1 fruit fly cellular context compared by ENCODE assay signal in genomic region chr3L:11251721-11252423, dm6.
A peak's percentile ranks its signal among the peaks of the same experiment; 100 is the strongest.
TF ChIP-seq lines count a peak whose summit lies in the region.

scyl (plus strand) TSS chr3L:11252307.

TF ChIP-seq in whole organism, embryonic, 481 proteins besides CTCF, POLR2A, EP300 and RAD21 (continued from another document and continues in another):
- TF ChIP-seq dati (GFP tag; IDR thresholded peaks at IDR 0.05; lab: Robert Waterston, UW): peak; percentile 14; the same call in 1 of the 2 replicates
- peak; percentile 65 for TF ChIP-seq CG17359 (tag; optimal IDR thresholded peaks at IDR 0.05; lab: Kevin White, UChicago)
- peak; percentile 8 for TF ChIP-seq CG12942 (GFP tag; optimal IDR thresholded peaks at IDR 0.05; lab: Kevin White, UChicago)
- peak; percentile 84 for TF ChIP-seq bowl (GFP tag; IDR thresholded peaks at IDR 0.05; lab: Robert Waterston, UW)
- TF ChIP-seq Ada2b (GFP tag; IDR thresholded peaks at IDR 0.05; lab: Robert Waterston, UW): 0 out of 2 replicates have a peak, but pooled peaks have one; percentile 27
- peak; percentile 43 for TF ChIP-seq CG8944 (GFP tag; optimal IDR thresholded peaks at IDR 0.05; lab: Kevin White, UChicago)
- TF ChIP-seq row (GFP tag; IDR thresholded peaks at IDR 0.05; lab: Robert Waterston, UW): peak; percentile 43; the same call in 1 of the 3 replicates
- TF ChIP-seq CG6689 (GFP tag; IDR thresholded peaks at IDR 0.05; lab: Robert Waterston, UW): peak; percentile 62
- TF ChIP-seq zf30C (GFP tag; optimal IDR thresholded peaks at IDR 0.05; lab: Kevin White, UChicago): peak; percentile 48
- peak; percentile 49 for TF ChIP-seq ERR (GFP tag; optimal IDR thresholded peaks at IDR 0.05; lab: Kevin White, UChicago)
- peak; percentile 75 for TF ChIP-seq HLHmδ (GFP tag; optimal IDR thresholded peaks at IDR 0.05; lab: Kevin White, UChicago)
- TF ChIP-seq CG16779 (GFP tag; IDR thresholded peaks at IDR 0.05; lab: Robert Waterston, UW): peak; percentile 75
- TF ChIP-seq CG9215 (GFP tag; IDR thresholded peaks at IDR 0.05; lab: Robert Waterston, UW): no peak
- peak; percentile 51 for TF ChIP-seq HmgD (GFP tag; optimal IDR thresholded peaks at IDR 0.05; lab: Kevin White, UChicago)
- TF ChIP-seq E2f1 (GFP tag; IDR thresholded peaks at IDR 0.05; lab: Robert Waterston, UW): peak; percentile 33; the same call in 1 of the 2 replicates
- TF ChIP-seq B-H2 (GFP tag; optimal IDR thresholded peaks at IDR 0.05; lab: Kevin White, UChicago): peak; percentile 72
- no peak for TF ChIP-seq CG13775 (GFP tag; optimal IDR thresholded peaks at IDR 0.05; lab: Kevin White, UChicago)
- peak; percentile 9 for TF ChIP-seq pb (GFP tag; optimal IDR thresholded peaks at IDR 0.05; lab: Kevin White, UChicago)
- peak; percentile 36 to 37 for TF ChIP-seq Pdp1 (GFP tag; optimal IDR thresholded peaks at IDR 0.05; lab: Kevin White, UChicago)
- TF ChIP-seq CG3847 (GFP tag; IDR thresholded peaks at IDR 0.05; lab: Robert Waterston, UW): no peak; the same call in 1 of the 2 replicates
- TF ChIP-seq Neu2 (GFP tag; optimal IDR thresholded peaks at IDR 0.05; lab: Kevin White, UChicago; ENCODE audit: borderline replicate concordance): peak; percentile 18
- no peak for TF ChIP-seq luna (GFP tag; optimal IDR thresholded peaks at IDR 0.05; lab: Kevin White, UChicago)
- peak; percentile 11 for TF ChIP-seq CG7786 (GFP tag; optimal IDR thresholded peaks at IDR 0.05; lab: Kevin White, UChicago)
- no peak for TF ChIP-seq CG9437 (GFP tag; optimal IDR thresholded peaks at IDR 0.05; lab: Kevin White, UChicago)
- TF ChIP-seq mirr (GFP tag; optimal IDR thresholded peaks at IDR 0.05; lab: Kevin White, UChicago): peak; percentile 57
- no peak for TF ChIP-seq CkIIα-i1 (GFP tag; IDR thresholded peaks at IDR 0.05; lab: Robert Waterston, UW)
- peak; percentile 56; the same call in 1 of the 2 replicates for TF ChIP-seq CG1024 (GFP tag; IDR thresholded peaks at IDR 0.05; lab: Robert Waterston, UW)
- TF ChIP-seq Optix (GFP tag; IDR thresholded peaks at IDR 0.05; lab: Robert Waterston, UW): peak; percentile 49; the same call in 2 of the 3 replicates
- TF ChIP-seq CG6654 (GFP tag; optimal IDR thresholded peaks at IDR 0.05; lab: Kevin White, UChicago): no peak
- TF ChIP-seq CG32532 (GFP tag; IDR thresholded peaks at IDR 0.05; lab: Robert Waterston, UW): peak; percentile 84
- peak; percentile 58 for TF ChIP-seq CG7987 (GFP tag; optimal IDR thresholded peaks at IDR 0.05; lab: Kevin White, UChicago)
- TF ChIP-seq az2 (GFP tag; optimal IDR thresholded peaks at IDR 0.05; lab: Kevin White, UChicago): no peak
- peak; percentile 72 for TF ChIP-seq ato (GFP tag; IDR thresholded peaks at IDR 0.05; lab: Robert Waterston, UW; ENCODE audit: partially characterized antibody)
- no peak for TF ChIP-seq CG7372 (GFP tag; IDR thresholded peaks at IDR 0.05; lab: Robert Waterston, UW)
- TF ChIP-seq croc (GFP tag; conservative IDR thresholded peaks at IDR 0.05; lab: Robert Waterston, UW): no peak
- TF ChIP-seq chif (GFP tag; optimal IDR thresholded peaks at IDR 0.05; lab: Kevin White, UChicago): peak; percentile 18 to 52
- TF ChIP-seq CG17829 (tag; optimal IDR thresholded peaks at IDR 0.05; lab: Kevin White, UChicago): peak; percentile 73
- peak; percentile 75 for TF ChIP-seq sob (GFP tag; IDR thresholded peaks at IDR 0.05; lab: Robert Waterston, UW)
- TF ChIP-seq hbn (GFP tag; IDR thresholded peaks at IDR 0.05; lab: Robert Waterston, UW; ENCODE audit: partially characterized antibody): peak; percentile 63
- peak; percentile 56 for TF ChIP-seq CG18619 (GFP tag; optimal IDR thresholded peaks at IDR 0.05; lab: Kevin White, UChicago)
- no peak for TF ChIP-seq CG6254 (GFP tag; optimal IDR thresholded peaks at IDR 0.05; lab: Kevin White, UChicago)
- TF ChIP-seq Trl (optimal IDR thresholded peaks at IDR 0.05; lab: Kevin White, UChicago): peak; percentile 97 to 99
- peak; percentile 91 for TF ChIP-seq Trl (GFP tag; optimal IDR thresholded peaks at IDR 0.05; lab: Kevin White, UChicago)
- TF ChIP-seq zfh1 (GFP tag; IDR thresholded peaks at IDR 0.05; lab: Robert Waterston, UW): peak; percentile 78
- TF ChIP-seq NK7.1 (GFP tag; optimal IDR thresholded peaks at IDR 0.05; lab: Kevin White, UChicago): peak; percentile 50
- TF ChIP-seq CG17912 (GFP tag; optimal IDR thresholded peaks at IDR 0.05; lab: Kevin White, UChicago): peak; percentile 77
- peak; percentile 47 for TF ChIP-seq Dek (tag; optimal IDR thresholded peaks at IDR 0.05; lab: Kevin White, UChicago)
- TF ChIP-seq Opbp (GFP tag; IDR thresholded peaks at IDR 0.05; lab: Robert Waterston, UW; ENCODE audit: partially characterized antibody): peak; percentile 81
- no peak for TF ChIP-seq dan (GFP tag; IDR thresholded peaks at IDR 0.05; lab: Robert Waterston, UW)
- TF ChIP-seq da (GFP tag; optimal IDR thresholded peaks at IDR 0.05; lab: Kevin White, UChicago): no peak
- peak; percentile 14 for TF ChIP-seq CG4328 (GFP tag; optimal IDR thresholded peaks at IDR 0.05; lab: Kevin White, UChicago)
- peak; percentile 91 for TF ChIP-seq Tbp (GFP tag; optimal IDR thresholded peaks at IDR 0.05; lab: Kevin White, UChicago)
- no peak for TF ChIP-seq gfzf (GFP tag; optimal IDR thresholded peaks at IDR 0.05; lab: Kevin White, UChicago)
- no peak for TF ChIP-seq Dfd (GFP tag; optimal IDR thresholded peaks at IDR 0.05; lab: Kevin White, UChicago)
- TF ChIP-seq tx (GFP tag; optimal IDR thresholded peaks at IDR 0.05; lab: Kevin White, UChicago): no peak
- TF ChIP-seq ttk (GFP tag; IDR thresholded peaks at IDR 0.05; lab: Robert Waterston, UW): no peak
- TF ChIP-seq NC2α (GFP tag; optimal IDR thresholded peaks at IDR 0.05; lab: Kevin White, UChicago): peak; percentile 90
- peak; percentile 72 for TF ChIP-seq CG3407 (GFP tag; optimal IDR thresholded peaks at IDR 0.05; lab: Kevin White, UChicago)
- peak; percentile 59 for TF ChIP-seq CG13624 (GFP tag; optimal IDR thresholded peaks at IDR 0.05; lab: Kevin White, UChicago)
- peak; percentile 95 for TF ChIP-seq CG3163 (GFP tag; optimal IDR thresholded peaks at IDR 0.05; lab: Kevin White, UChicago)
- TF ChIP-seq Sox100B (GFP tag; optimal IDR thresholded peaks at IDR 0.05; lab: Kevin White, UChicago): no peak
- peak; percentile 51 for TF ChIP-seq CG10366 (GFP tag; IDR thresholded peaks at IDR 0.05; lab: Robert Waterston, UW)
- TF ChIP-seq CG9817 (tag; optimal IDR thresholded peaks at IDR 0.05; lab: Kevin White, UChicago): no peak
- no peak for TF ChIP-seq CG2129 (GFP tag; IDR thresholded peaks at IDR 0.05; lab: Robert Waterston, UW; ENCODE audit: partially characterized antibody)
- TF ChIP-seq CG17361 (GFP tag; IDR thresholded peaks at IDR 0.05; lab: Robert Waterston, UW): no peak
- TF ChIP-seq CG32767 (GFP tag; IDR thresholded peaks at IDR 0.05; lab: Robert Waterston, UW): peak; percentile 46; the same call in 1 of the 2 replicates
- peak; percentile 68 for TF ChIP-seq kah (GFP tag; optimal IDR thresholded peaks at IDR 0.05; lab: Kevin White, UChicago)
- no peak for TF ChIP-seq CG13424 (tag; optimal IDR thresholded peaks at IDR 0.05; lab: Kevin White, UChicago)
- peak; percentile 3 for TF ChIP-seq ab (GFP tag; optimal IDR thresholded peaks at IDR 0.05; lab: Kevin White, UChicago)
- TF ChIP-seq lmd (GFP tag; IDR thresholded peaks at IDR 0.05; lab: Robert Waterston, UW): peak; percentile 11; the same call in 1 of the 2 replicates
- TF ChIP-seq CG5245 (GFP tag; optimal IDR thresholded peaks at IDR 0.05; lab: Kevin White, UChicago): peak; percentile 39
- 0 out of 3 replicates have a peak, but pooled peaks have one; percentile 27 for TF ChIP-seq ase (GFP tag; IDR thresholded peaks at IDR 0.05; lab: Robert Waterston, UW)
- TF ChIP-seq CG10565 (GFP tag; optimal IDR thresholded peaks at IDR 0.05; lab: Kevin White, UChicago): no peak
- peak; percentile 64 for TF ChIP-seq sug (tag; optimal IDR thresholded peaks at IDR 0.05; lab: Kevin White, UChicago)
- peak; percentile 10 for TF ChIP-seq bab2 (GFP tag; optimal IDR thresholded peaks at IDR 0.05; lab: Kevin White, UChicago)
- TF ChIP-seq CG10274 (GFP tag; optimal IDR thresholded peaks at IDR 0.05; lab: Kevin White, UChicago): peak; percentile 1
- TF ChIP-seq ewg (GFP tag; optimal IDR thresholded peaks at IDR 0.05; lab: Kevin White, UChicago): peak; percentile 94
- TF ChIP-seq CG12659 (GFP tag; optimal IDR thresholded peaks at IDR 0.05; lab: Kevin White, UChicago): peak; percentile 49
- peak; percentile 1 for TF ChIP-seq ind (GFP tag; optimal IDR thresholded peaks at IDR 0.05; lab: Kevin White, UChicago)
- TF ChIP-seq dmrt99B (tag; optimal IDR thresholded peaks at IDR 0.05; lab: Kevin White, UChicago): peak; percentile 41
- no peak for TF ChIP-seq CG18011 (GFP tag; optimal IDR thresholded peaks at IDR 0.05; lab: Kevin White, UChicago)
- peak; percentile 59 for TF ChIP-seq CG2875 (GFP tag; optimal IDR thresholded peaks at IDR 0.05; lab: Kevin White, UChicago)
- no peak for TF ChIP-seq CG4617 (GFP tag; optimal IDR thresholded peaks at IDR 0.05; lab: Kevin White, UChicago; ENCODE audit: borderline replicate concordance)
- peak; percentile 60; the same call in 1 of the 2 replicates for TF ChIP-seq ara (GFP tag; IDR thresholded peaks at IDR 0.05; lab: Robert Waterston, UW)
- TF ChIP-seq vvl (GFP tag; IDR thresholded peaks at IDR 0.05; lab: Robert Waterston, UW): peak; percentile 89
- peak; percentile 15 for TF ChIP-seq Max (GFP tag; optimal IDR thresholded peaks at IDR 0.05; lab: Kevin White, UChicago)
- no peak for TF ChIP-seq CG30020 (tag; optimal IDR thresholded peaks at IDR 0.05; lab: Kevin White, UChicago)
- TF ChIP-seq CG4820 (GFP tag; optimal IDR thresholded peaks at IDR 0.05; lab: Kevin White, UChicago): no peak
- peak; percentile 55 for TF ChIP-seq CG8089 (GFP tag; optimal IDR thresholded peaks at IDR 0.05; lab: Kevin White, UChicago)
- TF ChIP-seq en (GFP tag; optimal IDR thresholded peaks at IDR 0.05; lab: Kevin White, UChicago): no peak
- TF ChIP-seq Mrtf (GFP tag; IDR thresholded peaks at IDR 0.05; lab: Robert Waterston, UW): no peak
- peak; percentile 66 for TF ChIP-seq CG33557 (GFP tag; optimal IDR thresholded peaks at IDR 0.05; lab: Kevin White, UChicago)
- TF ChIP-seq sr (GFP tag; IDR thresholded peaks at IDR 0.05; lab: Robert Waterston, UW): peak; percentile 60; the same call in 2 of the 3 replicates
- TF ChIP-seq CG1832 (GFP tag; optimal IDR thresholded peaks at IDR 0.05; lab: Kevin White, UChicago): peak; percentile 97
- no peak for TF ChIP-seq CG2889 (GFP tag; IDR thresholded peaks at IDR 0.05; lab: Robert Waterston, UW)
- TF ChIP-seq CG14667 (GFP tag; IDR thresholded peaks at IDR 0.05; lab: Robert Waterston, UW): no peak
- TF ChIP-seq CG10321 (GFP tag; IDR thresholded peaks at IDR 0.05; lab: Robert Waterston, UW): peak; percentile 66; the same call in 1 of the 2 replicates
- TF ChIP-seq gcm2 (GFP tag; optimal IDR thresholded peaks at IDR 0.05; lab: Kevin White, UChicago): no peak
- TF ChIP-seq Adf1 (GFP tag; IDR thresholded peaks at IDR 0.05; lab: Robert Waterston, UW): peak; percentile 80
- no peak for TF ChIP-seq hkb (optimal IDR thresholded peaks at IDR 0.05; lab: Kevin White, UChicago)
- peak; percentile 72 for TF ChIP-seq hkb (GFP tag; IDR thresholded peaks at IDR 0.05; lab: Robert Waterston, UW)
- TF ChIP-seq p53 (GFP tag; optimal IDR thresholded peaks at IDR 0.05; lab: Kevin White, UChicago): peak; percentile 59
- peak; percentile 68 for TF ChIP-seq CG4424 (GFP tag; optimal IDR thresholded peaks at IDR 0.05; lab: Kevin White, UChicago)
- peak; percentile 92 for TF ChIP-seq nom (GFP tag; optimal IDR thresholded peaks at IDR 0.05; lab: Kevin White, UChicago)
- TF ChIP-seq CG8478 (optimal IDR thresholded peaks at IDR 0.05; lab: Kevin White, UChicago): no peak
- peak in 1 of 2 experiments; percentile 62 for TF ChIP-seq Eip74EF (GFP tag; optimal IDR thresholded peaks at IDR 0.05; lab: Kevin White, UChicago)
- peak; percentile 56 for TF ChIP-seq CG4282 (GFP tag; optimal IDR thresholded peaks at IDR 0.05; lab: Kevin White, UChicago)
- TF ChIP-seq D (optimal IDR thresholded peaks at IDR 0.05; lab: Kevin White, UChicago): no peak
- TF ChIP-seq D (GFP tag; optimal IDR thresholded peaks at IDR 0.05; lab: Kevin White, UChicago): peak; percentile 43
- TF ChIP-seq gce (GFP tag; IDR thresholded peaks at IDR 0.05; lab: Robert Waterston, UW): peak; percentile 88; the same call in 2 of the 3 replicates
- TF ChIP-seq CG31365 (tag; optimal IDR thresholded peaks at IDR 0.05; lab: Kevin White, UChicago): peak; percentile 58
- peak; percentile 53 for TF ChIP-seq HLH54F (GFP tag; optimal IDR thresholded peaks at IDR 0.05; lab: Kevin White, UChicago)
- TF ChIP-seq CG12219 (GFP tag; optimal IDR thresholded peaks at IDR 0.05; lab: Kevin White, UChicago): peak; percentile 48
- TF ChIP-seq sqz (GFP tag; optimal IDR thresholded peaks at IDR 0.05; lab: Kevin White, UChicago): peak; percentile 90
- no peak for TF ChIP-seq danr (GFP tag; IDR thresholded peaks at IDR 0.05; lab: Robert Waterston, UW)
- peak; percentile 53; the same call in 1 of the 3 replicates for TF ChIP-seq C15 (GFP tag; IDR thresholded peaks at IDR 0.05; lab: Robert Waterston, UW)
- peak; percentile 94 for TF ChIP-seq yki (optimal IDR thresholded peaks at IDR 0.05; lab: Kevin White, UChicago)
- TF ChIP-seq ac (GFP tag; optimal IDR thresholded peaks at IDR 0.05; lab: Kevin White, UChicago): peak; percentile 68
- peak; percentile 54; the same call in 1 of the 2 replicates for TF ChIP-seq CG10959 (GFP tag; IDR thresholded peaks at IDR 0.05; lab: Robert Waterston, UW)
- TF ChIP-seq PHDP (tag; optimal IDR thresholded peaks at IDR 0.05; lab: Kevin White, UChicago): peak; percentile 61
- peak; percentile 85 for TF ChIP-seq CG17568 (GFP tag; optimal IDR thresholded peaks at IDR 0.05; lab: Kevin White, UChicago)
- peak; percentile 29 for TF ChIP-seq Xrp1 (GFP tag; IDR thresholded peaks at IDR 0.05; lab: Robert Waterston, UW)
- TF ChIP-seq sd (tag; optimal IDR thresholded peaks at IDR 0.05; lab: Kevin White, UChicago): peak; percentile 57
- peak; percentile 89 for TF ChIP-seq NC2β (GFP tag; optimal IDR thresholded peaks at IDR 0.05; lab: Kevin White, UChicago)
- peak; percentile 24 for TF ChIP-seq Ets65A (GFP tag; lab: Kevin White, UChicago)
- TF ChIP-seq D19B (GFP tag; optimal IDR thresholded peaks at IDR 0.05; lab: Kevin White, UChicago): no peak
- peak; percentile 46 for TF ChIP-seq pho (GFP tag; optimal IDR thresholded peaks at IDR 0.05; lab: Kevin White, UChicago)
- TF ChIP-seq CG6854 (GFP tag; optimal IDR thresholded peaks at IDR 0.05; lab: Kevin White, UChicago): peak; percentile 61
- peak; percentile 55; the same call in 1 of the 2 replicates for TF ChIP-seq Scr (GFP tag; IDR thresholded peaks at IDR 0.05; lab: Robert Waterston, UW; ENCODE audit: partially characterized antibody)
- TF ChIP-seq CG15269 (tag; optimal IDR thresholded peaks at IDR 0.05; lab: Kevin White, UChicago): peak; percentile 53
